Fruit fly (Drosophila melanogaster) whole organism, embryonic: Measurements from ENCODE around the gene CG11052.
"Not testable (repeated sequence)": the region's sequence is repeated elsewhere in the genome, so short reads cannot be mapped to it uniquely, and the experiment has no call there.

Source experiments
- ATbp ChIP-seq: fragments of 200-800 bp; sonication (Bioruptor generic); optimal IDR thresholded peaks from 2 replicates; lab custom pipeline; 2017; ENCODE audit warnings: missing biosample characterization, mild to moderate bottlenecking, missing genetic modification characterization, missing genetic modification reagents
- Ada2b ChIP-seq: fragments of 200-800 bp; sonication (Bioruptor generic); IDR thresholded peaks from 2 replicates; pipeline ENCODE4 v1.3.6; 2022; ENCODE audit warnings: missing biosample characterization, missing genetic modification characterization
- Adf1 ChIP-seq: fragments of 200-800 bp; sonication (Bioruptor generic); IDR thresholded peaks from 2 replicates; pipeline ENCODE4 v1.3.6; 2022; ENCODE audit warnings: missing biosample characterization, missing genetic modification characterization
- BEAF-32 ChIP-seq: fragments of 200-800 bp; sonication (Bioruptor generic); optimal IDR thresholded peaks from 3 replicates; lab custom pipeline; 2017; ENCODE audit warnings: missing biosample characterization, missing genetic modification characterization, mild to moderate bottlenecking, moderate library complexity, missing genetic modification reagents
- CG12155 ChIP-seq: fragments of 200-800 bp; sonication (Bioruptor generic); optimal IDR thresholded peaks from 3 replicates; lab custom pipeline; 2016; ENCODE audit warnings: missing biosample characterization, missing genetic modification characterization
- CG12219 ChIP-seq: fragments of 200-800 bp; sonication (Bioruptor generic); optimal IDR thresholded peaks from 3 replicates; lab custom pipeline; 2018; ENCODE audit warnings: missing biosample characterization, mild to moderate bottlenecking, missing genetic modification characterization
- CG13424 ChIP-seq: fragments of 200-800 bp; sonication (Bioruptor generic); optimal IDR thresholded peaks from 2 replicates; lab custom pipeline; 2019; ENCODE audit warnings: missing biosample characterization, mild to moderate bottlenecking, missing genetic modification characterization, moderate library complexity
- CG13624 ChIP-seq: fragments of 200-800 bp; sonication (Bioruptor generic); optimal IDR thresholded peaks from 2 replicates; lab custom pipeline; 2016; ENCODE audit warnings: missing biosample characterization, missing genetic modification characterization
- CG15514 ChIP-seq: fragments of 200-800 bp; sonication (Bioruptor generic); optimal IDR thresholded peaks from 3 replicates; lab custom pipeline; 2017; ENCODE audit warnings: missing biosample characterization, missing genetic modification characterization, mild to moderate bottlenecking, moderate library complexity, missing genetic modification reagents
- CG15601 ChIP-seq: fragments of 200-800 bp; sonication (Bioruptor generic); optimal IDR thresholded peaks from 3 replicates; lab custom pipeline; 2019; ENCODE audit warnings: missing biosample characterization, mild to moderate bottlenecking, missing genetic modification characterization, moderate library complexity
- CG18476 ChIP-seq: fragments of 200-800 bp; sonication (Bioruptor generic); optimal IDR thresholded peaks from 2 replicates; lab custom pipeline; 2016; ENCODE audit warnings: missing biosample characterization, mild to moderate bottlenecking, missing genetic modification characterization
- CG2120 ChIP-seq: fragments of 200-800 bp; sonication (Bioruptor generic); optimal IDR thresholded peaks from 3 replicates; lab custom pipeline; 2016; ENCODE audit warnings: missing biosample characterization, missing genetic modification characterization
- CG2202 ChIP-seq: fragments of 200-800 bp; sonication (Bioruptor generic); optimal IDR thresholded peaks from 2 replicates; lab custom pipeline; 2018; ENCODE audit warnings: missing biosample characterization, mild to moderate bottlenecking, missing genetic modification characterization
- CG32532 ChIP-seq: fragments of 200-800 bp; sonication (Bioruptor generic); IDR thresholded peaks from 2 replicates; pipeline ENCODE4 v1.3.6; 2022; ENCODE audit warnings: missing biosample characterization, missing genetic modification characterization
- CG7372 ChIP-seq: fragments of 200-800 bp; sonication (Bioruptor generic); IDR thresholded peaks from 2 replicates; pipeline ENCODE4 v1.3.6; 2022; ENCODE audit warnings: missing biosample characterization, missing genetic modification characterization
- CG9215 ChIP-seq: fragments of 200-800 bp; sonication (Bioruptor generic); IDR thresholded peaks from 2 replicates; pipeline ENCODE4 v1.3.6; 2022; ENCODE audit warnings: missing biosample characterization, missing genetic modification characterization
- Dbx ChIP-seq: fragments of 200-800 bp; sonication (Bioruptor generic); IDR thresholded peaks from 3 replicates; pipeline ENCODE4 v1.3.6; 2022; ENCODE audit warnings: missing biosample characterization, missing genetic modification characterization
- Deaf1 ChIP-seq: fragments of 200-800 bp; optimal IDR thresholded peaks from 3 replicates; lab custom pipeline; 2019; ENCODE audit warnings: missing biosample characterization, mild to moderate bottlenecking, missing genetic modification characterization, moderate library complexity
- Dref ChIP-seq: fragments of 200-800 bp; sonication (Bioruptor generic); IDR thresholded peaks from 2 replicates; pipeline ENCODE4 v1.3.6; 2022; ENCODE audit warnings: missing biosample characterization, missing genetic modification characterization
- Drgx ChIP-seq: fragments of 200-800 bp; sonication (Bioruptor generic); IDR thresholded peaks from 2 replicates; pipeline ENCODE4 v1.3.6; 2022; ENCODE audit warnings: missing biosample characterization, missing genetic modification characterization
- E2f1 ChIP-seq: fragments of 200-800 bp; sonication (Bioruptor generic); IDR thresholded peaks from 2 replicates; pipeline ENCODE4 v1.3.6; 2022; ENCODE audit warnings: missing biosample characterization, missing genetic modification characterization
- Elba2 ChIP-seq: fragments of 200-800 bp; sonication (Bioruptor generic); optimal IDR thresholded peaks from 3 replicates; lab custom pipeline; 2016; ENCODE audit warnings: missing biosample characterization, missing genetic modification characterization
- Gug ChIP-seq: fragments of 200-800 bp; sonication (Bioruptor generic); IDR thresholded peaks from 4 replicates; pipeline ENCODE4 v1.3.6; 2022; ENCODE audit warnings: missing biosample characterization, missing genetic modification characterization
- HmgZ ChIP-seq: fragments of 200-800 bp; sonication (Bioruptor generic); optimal IDR thresholded peaks from 2 replicates; lab custom pipeline; 2018; ENCODE audit warnings: missing biosample characterization, mild to moderate bottlenecking, missing genetic modification characterization
- NC2α ChIP-seq: fragments of 200-800 bp; sonication (Bioruptor generic); optimal IDR thresholded peaks from 2 replicates; lab custom pipeline; 2016; ENCODE audit warnings: missing biosample characterization, missing genetic modification characterization
- Nf-YC ChIP-seq: fragments of 200-800 bp; optimal IDR thresholded peaks from 3 replicates; lab custom pipeline; 2019; ENCODE audit warnings: missing biosample characterization, mild to moderate bottlenecking, missing genetic modification characterization, moderate library complexity
- Oaz ChIP-seq: fragments of 200-800 bp; sonication (Bioruptor generic); IDR thresholded peaks from 2 replicates; pipeline ENCODE4 v1.3.6; 2022; ENCODE audit warnings: missing biosample characterization, missing genetic modification characterization
- PHDP ChIP-seq: fragments of 200-800 bp; sonication (Bioruptor generic); optimal IDR thresholded peaks from 3 replicates; lab custom pipeline; 2018; ENCODE audit warnings: missing biosample characterization, mild to moderate bottlenecking, missing genetic modification characterization, moderate library complexity
- Ptx1 ChIP-seq: fragments of 200-800 bp; sonication (Bioruptor generic); IDR thresholded peaks from 2 replicates; pipeline ENCODE4 v1.3.6; 2022; ENCODE audit warnings: missing biosample characterization, missing genetic modification characterization
- Rfx ChIP-seq: fragments of 200-800 bp; sonication (Bioruptor generic); IDR thresholded peaks from 2 replicates; pipeline ENCODE4 v1.3.6; 2022; ENCODE audit warnings: missing biosample characterization, missing genetic modification characterization
- YL-1 ChIP-seq: fragments of 200-800 bp; sonication (Bioruptor generic); optimal IDR thresholded peaks from 3 replicates; lab custom pipeline; 2017; ENCODE audit warnings: missing biosample characterization, mild to moderate bottlenecking, missing genetic modification characterization
- al ChIP-seq: fragments of 200-800 bp; sonication (Bioruptor generic); IDR thresholded peaks from 2 replicates; pipeline ENCODE4 v1.3.6; 2022; ENCODE audit warnings: missing biosample characterization, missing genetic modification characterization
- bbx ChIP-seq: fragments of 200-800 bp; sonication (Bioruptor generic); IDR thresholded peaks from 2 replicates; pipeline ENCODE4 v1.3.6; 2022; ENCODE audit warnings: missing biosample characterization, missing genetic modification characterization; ENCODE audit not compliant: partially characterized antibody
- caup ChIP-seq: fragments of 200-800 bp; sonication (Bioruptor generic); optimal IDR thresholded peaks from 3 replicates; lab custom pipeline; 2017; ENCODE audit warnings: missing biosample characterization, mild to moderate bottlenecking, missing genetic modification characterization, moderate library complexity; ENCODE audit not compliant: severe bottlenecking
- cg ChIP-seq: fragments of 200-800 bp; sonication (Bioruptor generic); optimal IDR thresholded peaks from 3 replicates; lab custom pipeline; 2019; ENCODE audit warnings: missing biosample characterization, mild to moderate bottlenecking, missing genetic modification characterization, moderate library complexity
- corto ChIP-seq: fragments of 200-800 bp; sonication (Bioruptor generic); optimal IDR thresholded peaks from 2 replicates; lab custom pipeline; 2016; ENCODE audit warnings: missing biosample characterization, mild to moderate bottlenecking, missing genetic modification characterization, moderate library complexity
- crp ChIP-seq, 2 experiments: fragments of 200-800 bp; sonication (Bioruptor generic); optimal IDR thresholded peaks; 2 replicates in 1 of 2; 3 replicates in 1 of 2; lab custom pipeline; 2017; ENCODE audit warnings: missing biosample characterization in 2 of 2, missing genetic modification characterization in 2 of 2, mild to moderate bottlenecking in 1 of 2, moderate library complexity in 1 of 2
- dm ChIP-seq: fragments of 200-800 bp; sonication (Bioruptor generic); optimal IDR thresholded peaks from 3 replicates; lab custom pipeline; 2016; ENCODE audit warnings: missing biosample characterization, missing genetic modification characterization
- grau ChIP-seq: fragments of 200-800 bp; optimal IDR thresholded peaks from 3 replicates; lab custom pipeline; 2019; ENCODE audit warnings: missing biosample characterization, mild to moderate bottlenecking, missing genetic modification characterization, moderate library complexity
- hkb ChIP-seq, 2 experiments: fragments of 200-800 bp in 1 of 2; fragments of >200 bp in 1 of 2; sonication (Bioruptor generic) in 1 of 2; IDR thresholded peaks in 1 of 2; optimal IDR thresholded peaks in 1 of 2; 2 replicates each; pipeline versions ENCODE4 v1.3.6 to Lab custom; 2017 to 2022; ENCODE audit warnings: missing biosample characterization in 1 of 2, missing genetic modification characterization in 1 of 2
- mam ChIP-seq: fragments of 200-800 bp; sonication (Bioruptor generic); optimal IDR thresholded peaks from 3 replicates; lab custom pipeline; 2016; ENCODE audit warnings: missing biosample characterization, missing genetic modification characterization
- nmo ChIP-seq: fragments of 200-800 bp; sonication (Bioruptor generic); optimal IDR thresholded peaks from 2 replicates; lab custom pipeline; 2018; ENCODE audit warnings: missing biosample characterization, mild to moderate bottlenecking, missing genetic modification characterization, moderate library complexity
- phol ChIP-seq: fragments of 200-800 bp; sonication (Bioruptor generic); optimal IDR thresholded peaks from 3 replicates; lab custom pipeline; 2018; ENCODE audit warnings: missing biosample characterization, mild to moderate bottlenecking, missing genetic modification characterization, moderate library complexity
- salm ChIP-seq: fragments of 200-800 bp; sonication (Bioruptor generic); optimal IDR thresholded peaks from 2 replicates; lab custom pipeline; 2018; ENCODE audit warnings: missing biosample characterization, mild to moderate bottlenecking, missing genetic modification characterization
- sim ChIP-seq: fragments of 200-800 bp; sonication (Bioruptor generic); IDR thresholded peaks from 2 replicates; pipeline ENCODE4 v1.3.6; 2022; ENCODE audit warnings: missing biosample characterization, missing genetic modification characterization
- sr ChIP-seq: fragments of 200-800 bp; sonication (Bioruptor generic); IDR thresholded peaks from 3 replicates; pipeline ENCODE4 v1.3.6; 2022; ENCODE audit warnings: missing biosample characterization, missing genetic modification characterization
- tgo ChIP-seq: fragments of 200-800 bp; sonication (Bioruptor generic); IDR thresholded peaks from 3 replicates; pipeline ENCODE4 v1.3.6; 2022; ENCODE audit warnings: missing biosample characterization, missing genetic modification characterization
- vfl ChIP-seq: fragments of 200-800 bp; sonication (Bioruptor generic); optimal IDR thresholded peaks from 2 replicates; lab custom pipeline; 2016; ENCODE audit warnings: missing biosample characterization, missing genetic modification characterization
- zen ChIP-seq: fragments of 200-800 bp; sonication (Bioruptor generic); optimal IDR thresholded peaks from 3 replicates; lab custom pipeline; 2018; ENCODE audit warnings: missing biosample characterization, mild to moderate bottlenecking, missing genetic modification characterization, moderate library complexity
- zfh1 ChIP-seq: fragments of 200-800 bp; sonication (Bioruptor generic); IDR thresholded peaks from 3 replicates; pipeline ENCODE4 v1.3.6; 2022; ENCODE audit warnings: missing biosample characterization, missing genetic modification characterization

The CG11052 gene

DNA sequence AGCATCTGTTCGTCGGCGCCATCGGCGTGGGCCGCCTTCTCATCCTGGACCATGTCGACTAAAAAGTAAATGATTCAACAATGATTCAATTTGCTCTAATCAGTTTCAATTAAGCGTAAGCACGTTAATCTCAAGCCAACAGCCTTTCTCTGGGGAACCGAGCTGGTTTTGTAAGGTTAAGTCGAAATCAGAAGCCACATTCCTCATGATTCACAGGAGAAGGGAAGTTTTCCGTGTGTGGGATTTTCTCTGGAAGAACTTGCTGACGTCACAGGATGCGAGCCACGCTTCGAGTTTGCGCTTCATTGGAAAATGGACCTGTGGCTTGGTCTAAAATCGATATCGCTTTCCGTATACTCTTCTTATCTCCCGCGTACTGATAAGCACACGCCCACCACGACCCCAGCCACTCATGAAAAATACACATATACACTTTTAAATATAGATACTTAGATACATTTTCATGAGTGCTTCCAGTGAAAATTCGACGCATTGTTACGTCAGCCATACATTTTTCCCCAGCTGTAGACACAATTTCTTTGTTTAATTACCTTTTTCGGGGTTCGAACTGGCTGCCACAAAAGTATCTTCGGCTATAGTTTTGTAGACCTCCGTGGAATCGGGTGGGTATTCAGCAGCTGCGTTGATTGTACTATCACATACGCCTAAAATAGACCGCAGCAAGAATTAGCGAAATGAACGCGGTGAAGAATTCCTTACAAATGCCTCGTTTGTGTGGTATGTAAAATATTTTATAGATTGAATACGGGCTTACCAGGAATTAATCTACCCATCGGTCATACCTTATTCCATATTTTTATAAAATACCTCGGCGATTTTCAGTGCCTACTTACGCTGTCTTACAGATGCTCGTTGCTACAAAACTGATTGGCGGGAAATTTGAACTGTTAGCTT is 31.8 kb downstream of the CG11052 start (continued):
- TF ChIP-seq HmgZ: peak; percentile 87
- TF ChIP-seq CG12155: peak; percentile 10
- TF ChIP-seq PHDP (tag; lab: Kevin White, UChicago): peak; percentile 31
- no peak for TF ChIP-seq CG7372 (GFP tag; lab: Robert Waterston, UW)
- peak; percentile 93 for TF ChIP-seq YL-1 (GFP tag; lab: Kevin White, UChicago)
- TF ChIP-seq CG18476 (GFP tag; lab: Kevin White, UChicago): no peak
- no peak for TF ChIP-seq Elba2
- TF ChIP-seq sim: no peak
- TF ChIP-seq mam (GFP tag; lab: Kevin White, UChicago): peak; percentile 13
- TF ChIP-seq dm: peak; percentile 33
- TF ChIP-seq CG2120: peak; percentile 16
- peak; percentile 10 for TF ChIP-seq caup
- TF ChIP-seq cg: peak; percentile 62
- TF ChIP-seq phol (tag; lab: Kevin White, UChicago): peak; percentile 52
- no peak for TF ChIP-seq vfl (GFP tag; lab: Kevin White, UChicago)
- TF ChIP-seq NC2α: peak; percentile 42
- no peak; the same call in 1 of the 2 replicates for TF ChIP-seq bbx (GFP tag; lab: Robert Waterston, UW)
- TF ChIP-seq corto (GFP tag; lab: Kevin White, UChicago): peak; percentile 39
- peak; percentile 9 for TF ChIP-seq CG13624
- peak; percentile 44 for TF ChIP-seq CG15601
- TF ChIP-seq Dref (GFP tag; lab: Robert Waterston, UW): peak; percentile 43; the same call in 1 of the 2 replicates
- TF ChIP-seq Gug (GFP tag; lab: Robert Waterston, UW): no peak
- peak; percentile 50 for TF ChIP-seq Deaf1
- peak; percentile 46 for TF ChIP-seq grau
- TF ChIP-seq sr (GFP tag; lab: Robert Waterston, UW): peak; percentile 59; the same call in 1 of the 3 replicates
- TF ChIP-seq salm (tag; lab: Kevin White, UChicago): no peak
- TF ChIP-seq CG2202 (tag; lab: Kevin White, UChicago): peak; percentile 28
- TF ChIP-seq Oaz (GFP tag; lab: Robert Waterston, UW): no peak
- TF ChIP-seq crp (GFP tag; optimal IDR thresholded peaks at IDR 0.05; lab: Kevin White, UChicago): peak in 1 of 2 experiments; percentile 10
- TF ChIP-seq CG13424 (tag; lab: Kevin White, UChicago): peak; percentile 7
- no peak for TF ChIP-seq ATbp (GFP tag; lab: Kevin White, UChicago)
- peak; percentile 77 for TF ChIP-seq CG15514 (GFP tag; lab: Kevin White, UChicago)
- TF ChIP-seq zen (tag; lab: Kevin White, UChicago): peak; percentile 62
- TF ChIP-seq nmo (GFP tag; lab: Kevin White, UChicago): peak; percentile 55
- peak; percentile 21 for TF ChIP-seq CG12219
- TF ChIP-seq BEAF-32: peak; percentile 55
- peak; percentile 45; the same call in 1 of the 2 replicates for TF ChIP-seq Adf1 (GFP tag; lab: Robert Waterston, UW)
- no peak for TF ChIP-seq Ada2b (GFP tag; lab: Robert Waterston, UW)
- TF ChIP-seq Nf-YC (tag; lab: Kevin White, UChicago): peak; percentile 54

DNA sequence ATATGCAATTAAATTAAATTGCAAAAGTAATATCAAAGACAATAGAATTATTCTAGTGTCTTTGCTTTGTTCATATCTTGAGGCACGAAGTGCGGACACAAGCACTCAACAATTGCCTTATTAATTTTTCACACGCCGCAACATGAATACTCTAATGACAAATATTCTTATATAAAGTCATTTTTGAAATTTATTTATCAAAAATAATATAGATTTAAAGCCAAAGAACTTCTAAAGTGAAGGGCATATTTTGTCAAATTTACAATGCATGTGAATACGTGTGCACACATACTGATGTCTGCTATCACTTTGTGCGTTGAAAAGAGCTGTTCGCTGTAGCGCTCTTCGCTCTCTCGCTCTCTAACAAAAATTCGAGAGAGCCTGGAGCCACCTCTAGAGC is 35.2 kb downstream of the CG11052 start:
- TF ChIP-seq Ptx1 (GFP tag; lab: Robert Waterston, UW) (peak; percentile 67), Dbx (peak; percentile 43; the same call in 2 of the 3 replicates), hkb (GFP tag; IDR thresholded peaks at IDR 0.05; lab: Robert Waterston, UW) (peak; percentile 64), tgo (GFP tag; lab: Robert Waterston, UW) (peak; percentile 35; the same call in 1 of the 3 replicates), Drgx (peak; percentile 70), CG32532 (peak; percentile 72), zfh1 (GFP tag; lab: Robert Waterston, UW) (peak; percentile 42; the same call in 1 of the 3 replicates), Rfx (GFP tag; lab: Robert Waterston, UW) (peak; percentile 50), E2f1 (peak; percentile 58), Ada2b (GFP tag; lab: Robert Waterston, UW) (peak; percentile 51), CG9215 (GFP tag; lab: Robert Waterston, UW) (peak; percentile 30; the same call in 1 of the 2 replicates), al (GFP tag; lab: Robert Waterston, UW) (0 out of 2 replicates have a peak, but pooled peaks have one; percentile 22)
- not testable (repeated sequence) for TF ChIP-seq hkb (optimal IDR thresholded peaks at IDR 0.05; lab: Kevin White, UChicago)
